Fruit fly (Drosophila melanogaster): Measurements from ENCODE around the gene cpx.

dm6 chr3R:4251241-4251640, 28.8 kb upstream of the cpx start, which contains the start of gene TwdlG:
- no peak for TF ChIP-seq Jra (GFP tag; optimal IDR thresholded peaks at IDR 0.05)
- no peak for TF ChIP-seq Myc (optimal IDR thresholded peaks at IDR 0.05)
- TF ChIP-seq rgr (GFP tag; optimal IDR thresholded peaks at IDR 0.05) = no peak
- no peak for TF ChIP-seq Abd-B (GFP tag; optimal IDR thresholded peaks at IDR 0.05)
- TF ChIP-seq fru (GFP tag; optimal IDR thresholded peaks at IDR 0.05) = no peak
- TF ChIP-seq dsf (GFP tag; optimal IDR thresholded peaks at IDR 0.05; ENCODE audit: borderline replicate concordance) = no peak
- no peak for TF ChIP-seq Hnf4 (GFP tag; optimal IDR thresholded peaks at IDR 0.05)
- no peak for TF ChIP-seq CG32264 (GFP tag; optimal IDR thresholded peaks at IDR 0.05)
- no peak for TF ChIP-seq CG9705 (GFP tag; optimal IDR thresholded peaks at IDR 0.05)
- TF ChIP-seq usp (GFP tag; optimal IDR thresholded peaks at IDR 0.05) = no peak
- no peak for TF ChIP-seq OdsH (GFP tag; optimal IDR thresholded peaks at IDR 0.05)

All from whole organism, wandering third instar larva.